Worm (Caenorhabditis elegans) whole organism, L4/young adult: ENCODE results near the gene his-38.

ENCODE experiments used
- dao-5 ChIP-seq: sonication (generic microtip); optimal IDR thresholded peaks from 2 replicates; lab custom pipeline; 2016; ENCODE audit warnings: missing genotype, missing genetic modification characterization, moderate library complexity, missing compliant biosample characterization
- him-1 ChIP-seq: sonication (generic microtip); optimal IDR thresholded peaks from 2 replicates; lab custom pipeline; 2016; ENCODE audit warnings: missing genotype, missing genetic modification reagents, missing genetic modification characterization, missing compliant biosample characterization

DNA sequence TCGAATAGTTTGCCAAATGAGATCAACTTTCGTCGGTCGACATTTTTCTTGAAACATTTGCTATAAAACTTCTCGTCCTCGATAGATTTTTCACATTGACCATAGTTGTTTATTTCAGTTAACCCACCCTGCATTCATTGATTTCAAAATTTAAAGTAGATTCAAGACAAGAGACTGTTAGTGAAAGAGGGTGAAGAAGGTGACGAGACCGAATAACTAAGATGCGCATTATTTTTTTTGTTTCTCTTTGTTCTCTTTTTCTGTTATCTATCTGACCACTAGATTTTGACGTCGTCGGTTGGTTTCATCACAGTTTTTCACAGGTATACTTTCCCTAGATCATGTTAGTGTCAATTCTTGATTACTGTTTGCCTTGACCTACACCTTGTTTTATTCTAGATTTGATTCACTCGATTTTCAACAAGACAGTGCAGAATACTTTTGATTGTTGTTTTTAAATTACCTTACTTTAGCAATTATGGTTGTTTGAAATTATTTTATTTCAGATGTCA lies 21.1 kb upstream of the his-38 start, which contains the start of gene ttr-30:
- no peak for TF ChIP-seq dao-5
- no peak for TF ChIP-seq him-1 (tag; lab: Kevin White, UChicago)
